Fruit fly (Drosophila melanogaster) whole organism, embryonic: ENCODE data around the gene CG16826.

Experiments used
- B-H2 ChIP-seq: fragments of 200-800 bp; sonication (Bioruptor generic); optimal IDR thresholded peaks from 2 replicates; lab custom pipeline; 2018; ENCODE audit warnings: missing biosample characterization, mild to moderate bottlenecking, missing genetic modification characterization
- CG10366 ChIP-seq: fragments of 200-800 bp; sonication (Bioruptor generic); IDR thresholded peaks from 2 replicates; pipeline ENCODE4 v1.3.6; 2022; ENCODE audit warnings: missing biosample characterization, missing genetic modification characterization
- CG12104 ChIP-seq: fragments of 200-800 bp; sonication (Bioruptor generic); optimal IDR thresholded peaks from 3 replicates; lab custom pipeline; 2016; ENCODE audit warnings: missing biosample characterization, missing genetic modification characterization
- CG12391 ChIP-seq: fragments of 200-800 bp; sonication (Bioruptor generic); optimal IDR thresholded peaks from 3 replicates; lab custom pipeline; 2018; ENCODE audit warnings: missing biosample characterization, mild to moderate bottlenecking, missing genetic modification characterization, moderate library complexity
- CG13624 ChIP-seq: fragments of 200-800 bp; sonication (Bioruptor generic); optimal IDR thresholded peaks from 2 replicates; lab custom pipeline; 2016; ENCODE audit warnings: missing biosample characterization, missing genetic modification characterization
- CG1602 ChIP-seq: fragments of 200-800 bp; sonication (Bioruptor generic); optimal IDR thresholded peaks from 3 replicates; lab custom pipeline; 2016; ENCODE audit warnings: missing biosample characterization, missing genetic modification characterization
- CG1603 ChIP-seq: fragments of 200-800 bp; sonication (Bioruptor generic); optimal IDR thresholded peaks from 2 replicates; lab custom pipeline; 2019; ENCODE audit warnings: missing biosample characterization, mild to moderate bottlenecking, missing genetic modification characterization, moderate library complexity
- CG17361 ChIP-seq: fragments of 200-800 bp; sonication (Bioruptor generic); IDR thresholded peaks from 3 replicates; pipeline ENCODE4 v1.3.6; 2022; ENCODE audit warnings: missing biosample characterization, missing genetic modification characterization
- CG30431 ChIP-seq: fragments of 200-800 bp; sonication (Bioruptor generic); optimal IDR thresholded peaks from 2 replicates; lab custom pipeline; 2017; ENCODE audit warnings: missing biosample characterization, missing genetic modification characterization
- CG3838 ChIP-seq: fragments of 200-800 bp; sonication (Bioruptor generic); optimal IDR thresholded peaks from 3 replicates; lab custom pipeline; 2016; ENCODE audit warnings: missing biosample characterization, missing genetic modification characterization
- CG6813 ChIP-seq: fragments of 200-800 bp; sonication (Bioruptor generic); optimal IDR thresholded peaks from 2 replicates; lab custom pipeline; 2017; ENCODE audit warnings: missing biosample characterization, missing genetic modification characterization, mild to moderate bottlenecking, moderate library complexity, missing genetic modification reagents
- CG7839 ChIP-seq: fragments of 200-800 bp; sonication (Bioruptor generic); optimal IDR thresholded peaks from 3 replicates; lab custom pipeline; 2018; ENCODE audit warnings: missing biosample characterization, mild to moderate bottlenecking, missing genetic modification characterization, moderate library complexity
- CG8089 ChIP-seq: fragments of 200-800 bp; sonication (Bioruptor generic); optimal IDR thresholded peaks from 3 replicates; lab custom pipeline; 2016; ENCODE audit warnings: missing biosample characterization, missing genetic modification characterization
- CG8359 ChIP-seq: fragments of 200-800 bp; sonication (Bioruptor generic); optimal IDR thresholded peaks from 2 replicates; lab custom pipeline; 2017; ENCODE audit warnings: missing biosample characterization, mild to moderate bottlenecking, missing genetic modification characterization, borderline replicate concordance
- D19A ChIP-seq: fragments of 200-800 bp; optimal IDR thresholded peaks from 3 replicates; lab custom pipeline; 2019; ENCODE audit warnings: missing biosample characterization, mild to moderate bottlenecking, missing genetic modification characterization, moderate library complexity
- Dll ChIP-seq: fragments of 200-800 bp; sonication (Bioruptor generic); IDR thresholded peaks from 4 replicates; pipeline ENCODE4 v1.3.6; 2022; ENCODE audit warnings: missing biosample characterization, missing genetic modification characterization; ENCODE audit not compliant: partially characterized antibody
- Gug ChIP-seq: fragments of 200-800 bp; sonication (Bioruptor generic); IDR thresholded peaks from 4 replicates; pipeline ENCODE4 v1.3.6; 2022; ENCODE audit warnings: missing biosample characterization, missing genetic modification characterization
- H15 ChIP-seq: fragments of 200-800 bp; sonication (Bioruptor generic); IDR thresholded peaks from 3 replicates; pipeline ENCODE4 v1.3.6; 2022; ENCODE audit warnings: missing biosample characterization, missing genetic modification characterization
- Hey ChIP-seq: fragments of 200-800 bp; sonication (Bioruptor generic); optimal IDR thresholded peaks from 3 replicates; lab custom pipeline; 2018; ENCODE audit warnings: missing biosample characterization, mild to moderate bottlenecking, missing genetic modification characterization
- Kr ChIP-seq: fragments of 200-800 bp; sonication (Bioruptor generic); optimal IDR thresholded peaks from 2 replicates; lab custom pipeline; 2017; ENCODE audit warnings: missing biosample characterization, mild to moderate bottlenecking, missing genetic modification characterization
- Mrtf ChIP-seq: fragments of 200-800 bp; sonication (Bioruptor generic); IDR thresholded peaks from 3 replicates; pipeline ENCODE4 v1.3.6; 2022; ENCODE audit warnings: missing biosample characterization, missing genetic modification characterization
- NFAT ChIP-seq: fragments of 200-800 bp; sonication (Bioruptor generic); IDR thresholded peaks from 2 replicates; pipeline ENCODE4 v1.3.6; 2022; ENCODE audit warnings: missing biosample characterization, missing genetic modification characterization
- Oli ChIP-seq: fragments of 200-800 bp; sonication (Bioruptor generic); optimal IDR thresholded peaks from 2 replicates; lab custom pipeline; 2018; ENCODE audit warnings: missing biosample characterization, mild to moderate bottlenecking, missing genetic modification characterization, moderate library complexity
- Poxn ChIP-seq: fragments of 200-800 bp; sonication (Bioruptor generic); IDR thresholded peaks from 2 replicates; pipeline ENCODE4 v1.3.6; 2022; ENCODE audit warnings: missing biosample characterization, missing genetic modification characterization
- Ravus ChIP-seq: fragments of 200-800 bp; sonication (Bioruptor generic); IDR thresholded peaks from 2 replicates; pipeline ENCODE4 v1.3.6; 2022; ENCODE audit warnings: missing biosample characterization, missing genetic modification characterization
- Spps ChIP-seq: fragments of 200-800 bp; sonication (Bioruptor generic); optimal IDR thresholded peaks from 2 replicates; lab custom pipeline; 2018; ENCODE audit warnings: missing biosample characterization, mild to moderate bottlenecking, missing genetic modification characterization
- Taf1 ChIP-seq: fragments of 200-800 bp; sonication (Bioruptor generic); IDR thresholded peaks from 2 replicates; pipeline ENCODE4 v1.3.6; 2022; ENCODE audit warnings: missing biosample characterization, missing genetic modification characterization
- Xbp1 ChIP-seq: fragments of 200-800 bp; sonication (Bioruptor generic); optimal IDR thresholded peaks from 3 replicates; lab custom pipeline; 2016; ENCODE audit warnings: missing biosample characterization, mild to moderate bottlenecking, missing genetic modification characterization
- bcd ChIP-seq: fragments of 200-800 bp; sonication (Bioruptor generic); optimal IDR thresholded peaks from 2 replicates; lab custom pipeline; 2017; ENCODE audit warnings: missing biosample characterization, mild to moderate bottlenecking, missing genetic modification characterization
- br ChIP-seq: fragments of >200 bp; optimal IDR thresholded peaks from 2 replicates; lab custom pipeline; 2017
- chn ChIP-seq: fragments of 200-800 bp; sonication (Bioruptor generic); optimal IDR thresholded peaks from 2 replicates; lab custom pipeline; 2016; ENCODE audit warnings: missing biosample characterization, missing genetic modification characterization
- cwo ChIP-seq: fragments of 200-800 bp; sonication (Bioruptor generic); optimal IDR thresholded peaks from 3 replicates; lab custom pipeline; 2017; ENCODE audit warnings: missing biosample characterization, missing genetic modification characterization, mild to moderate bottlenecking, moderate library complexity, missing genetic modification reagents
- emc ChIP-seq: fragments of 200-800 bp; sonication (Bioruptor generic); optimal IDR thresholded peaks from 2 replicates; lab custom pipeline; 2016; ENCODE audit warnings: missing biosample characterization, missing genetic modification characterization
- fd3F ChIP-seq: fragments of 200-800 bp; sonication (Bioruptor generic); optimal IDR thresholded peaks from 2 replicates; lab custom pipeline; 2018; ENCODE audit warnings: missing biosample characterization, mild to moderate bottlenecking, missing genetic modification characterization, moderate library complexity
- fru ChIP-seq: fragments of >200 bp; optimal IDR thresholded peaks from 2 replicates; lab custom pipeline; 2017
- ftz-f1 ChIP-seq: fragments of 200-800 bp; sonication (Bioruptor generic); optimal IDR thresholded peaks from 2 replicates; lab custom pipeline; 2016; ENCODE audit warnings: missing biosample characterization, missing genetic modification characterization
- h ChIP-seq: fragments of >200 bp; optimal IDR thresholded peaks from 2 replicates; lab custom pipeline; 2017
- kay ChIP-seq: fragments of 200-800 bp; sonication (Bioruptor generic); optimal IDR thresholded peaks from 2 replicates; lab custom pipeline; 2016; ENCODE audit warnings: missing biosample characterization, missing genetic modification characterization
- klu ChIP-seq: fragments of 200-800 bp; sonication (Bioruptor generic); IDR thresholded peaks from 2 replicates; pipeline ENCODE4 v1.3.6; 2022; ENCODE audit warnings: missing biosample characterization, missing genetic modification characterization
- mam ChIP-seq: fragments of 200-800 bp; sonication (Bioruptor generic); optimal IDR thresholded peaks from 3 replicates; lab custom pipeline; 2016; ENCODE audit warnings: missing biosample characterization, missing genetic modification characterization
- otp ChIP-seq: fragments of 200-800 bp; sonication (Bioruptor generic); IDR thresholded peaks from 3 replicates; pipeline ENCODE4, ENCODE4 v1.3.6; 2022; ENCODE audit warnings: missing biosample characterization, missing genetic modification characterization
- run ChIP-seq: fragments of 200-800 bp; sonication (Bioruptor generic); optimal IDR thresholded peaks from 3 replicates; lab custom pipeline; 2018; ENCODE audit warnings: missing biosample characterization, mild to moderate bottlenecking, missing genetic modification characterization
- sisA ChIP-seq: fragments of 200-800 bp; sonication (Bioruptor generic); IDR thresholded peaks from 2 replicates; pipeline ENCODE4 v1.3.6; 2022; ENCODE audit warnings: missing biosample characterization, missing genetic modification characterization
- slbo ChIP-seq: fragments of 200-800 bp; sonication (Bioruptor generic); IDR thresholded peaks from 2 replicates; pipeline ENCODE4 v1.3.6; 2022; ENCODE audit warnings: missing biosample characterization, missing genetic modification characterization
- stwl ChIP-seq: fragments of 200-800 bp; sonication (Bioruptor generic); optimal IDR thresholded peaks from 3 replicates; lab custom pipeline; 2018; ENCODE audit warnings: missing biosample characterization, mild to moderate bottlenecking, missing genetic modification characterization, moderate library complexity
- tin ChIP-seq: fragments of 200-800 bp; sonication (Bioruptor generic); optimal IDR thresholded peaks from 3 replicates; lab custom pipeline; 2016; ENCODE audit warnings: missing biosample characterization, missing genetic modification characterization
- tup ChIP-seq: fragments of 200-800 bp; sonication (Bioruptor generic); optimal IDR thresholded peaks from 2 replicates; lab custom pipeline; 2016; ENCODE audit warnings: missing biosample characterization, mild to moderate bottlenecking, missing genetic modification characterization, moderate library complexity
- unc-4 ChIP-seq: fragments of 200-800 bp; sonication (Bioruptor generic); IDR thresholded peaks from 2 replicates; pipeline ENCODE4 v1.3.6; 2022; ENCODE audit warnings: missing biosample characterization, missing genetic modification characterization; ENCODE audit not compliant: partially characterized antibody
- vfl ChIP-seq: fragments of 200-800 bp; sonication (Bioruptor generic); optimal IDR thresholded peaks from 2 replicates; lab custom pipeline; 2016; ENCODE audit warnings: missing biosample characterization, missing genetic modification characterization
- vnd ChIP-seq: fragments of 200-800 bp; sonication (Bioruptor generic); IDR thresholded peaks from 3 replicates; pipeline ENCODE4 v1.3.6; 2022; ENCODE audit warnings: missing biosample characterization, missing genetic modification characterization; ENCODE audit not compliant: partially characterized antibody
- z ChIP-seq: fragments of 200-800 bp; sonication (Bioruptor generic); IDR thresholded peaks from 3 replicates; pipeline ENCODE4 v1.3.6; 2022; ENCODE audit warnings: missing biosample characterization, missing genetic modification characterization
- zfh1 ChIP-seq: fragments of 200-800 bp; sonication (Bioruptor generic); IDR thresholded peaks from 3 replicates; pipeline ENCODE4 v1.3.6; 2022; ENCODE audit warnings: missing biosample characterization, missing genetic modification characterization

The CG16826 gene

DNA sequence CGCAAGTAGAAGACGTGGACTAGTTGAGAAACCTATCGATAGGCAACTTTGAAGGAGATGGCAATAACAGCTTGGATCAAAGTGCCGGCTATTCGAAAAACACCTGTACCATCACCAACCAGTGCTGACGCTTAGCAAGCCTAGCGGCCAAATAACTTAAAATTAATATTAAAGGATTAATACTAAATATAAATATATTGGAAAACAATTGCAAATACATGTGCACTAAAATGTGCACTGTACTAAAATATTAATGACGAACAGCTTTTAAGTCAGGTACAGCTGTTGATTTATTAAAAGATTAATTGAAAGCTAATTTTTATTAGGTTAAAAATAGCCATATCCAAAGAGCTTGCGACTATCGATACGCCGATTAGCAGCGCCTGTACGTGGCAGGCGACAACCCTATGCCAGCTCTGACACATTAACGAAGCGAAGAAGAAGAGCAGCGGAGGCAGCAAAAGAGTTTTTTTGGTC lies 31.0 kb downstream of the CG16826 start, which contains the start of the genes CG9302 and beta'COP (continued):
- TF ChIP-seq br (no peak), CG10366 (GFP tag; lab: Robert Waterston, UW) (peak; percentile 41; the same call in 1 of the 2 replicates), D19A (tag; lab: Kevin White, UChicago) (no peak), zfh1 (GFP tag; lab: Robert Waterston, UW) (peak; percentile 60; the same call in 1 of the 3 replicates), Mrtf (no peak), tup (GFP tag; lab: Kevin White, UChicago) (peak; percentile 1), CG7839 (tag; lab: Kevin White, UChicago) (peak; percentile 75), ftz-f1 (no peak), CG12391 (tag; lab: Kevin White, UChicago) (peak; percentile 85), vnd (GFP tag; lab: Robert Waterston, UW) (peak; percentile 72; the same call in 2 of the 3 replicates), Spps (tag; lab: Kevin White, UChicago) (peak; percentile 12), otp (GFP tag; lab: Robert Waterston, UW) (no peak), CG13624 (GFP tag; lab: Kevin White, UChicago) (peak; percentile 3), Xbp1 (GFP tag; lab: Kevin White, UChicago) (peak; percentile 83), CG1603 (tag; lab: Kevin White, UChicago) (no peak), h (no peak), CG12104 (GFP tag; lab: Kevin White, UChicago) (peak; percentile 64), B-H2 (peak; percentile 77), run (tag; lab: Kevin White, UChicago) (no peak), Poxn (GFP tag; lab: Robert Waterston, UW) (no peak), mam (GFP tag; lab: Kevin White, UChicago) (peak; percentile 71), fru (lab: Kevin White, UChicago) (no peak), unc-4 (GFP tag; lab: Robert Waterston, UW) (peak; percentile 71), H15 (GFP tag; lab: Robert Waterston, UW) (no peak), kay (GFP tag; lab: Kevin White, UChicago) (peak; percentile 75), CG30431 (GFP tag; lab: Kevin White, UChicago) (peak; percentile 20), klu (GFP tag; lab: Robert Waterston, UW) (peak; percentile 73; the same call in 1 of the 2 replicates), Taf1 (GFP tag; lab: Robert Waterston, UW) (0 out of 2 replicates have a peak, but pooled peaks have one; percentile 24), Oli (tag; lab: Kevin White, UChicago) (peak; percentile 59), CG8089 (no peak), CG1602 (peak; percentile 49), vfl (GFP tag; lab: Kevin White, UChicago) (peak; percentile 19), CG3838 (GFP tag; lab: Kevin White, UChicago) (no peak), Kr (GFP tag; lab: Kevin White, UChicago) (no peak), z (GFP tag; lab: Robert Waterston, UW) (no peak), CG17361 (peak; percentile 90), Gug (GFP tag; lab: Robert Waterston, UW) (peak; percentile 49; the same call in 1 of the 4 replicates), stwl (tag; lab: Kevin White, UChicago) (peak; percentile 38), emc (GFP tag; lab: Kevin White, UChicago) (no peak), fd3F (GFP tag; lab: Kevin White, UChicago) (peak; percentile 56), cwo (GFP tag; lab: Kevin White, UChicago) (no peak), NFAT (no peak), CG6813 (no peak), sisA (GFP tag; lab: Robert Waterston, UW) (peak; percentile 58), Hey (no peak), Dll (peak; percentile 76), bcd (GFP tag; lab: Kevin White, UChicago) (peak; percentile 80), tin (peak; percentile 60), slbo (peak; percentile 73), CG8359 (GFP tag; lab: Kevin White, UChicago) (no peak), Ravus (GFP tag; lab: Robert Waterston, UW) (no peak), chn (peak; percentile 39)
